Worm (Caenorhabditis elegans) whole organism, midembryonic: ENCODE measurements around the gene pitr-1.
"Not testable (repeated sequence)": the region's sequence is repeated elsewhere in the genome, so short reads cannot be mapped to it uniquely, and the experiment has no call there.

Experiments
- T22C8.4 ChIP-seq: fragments of 200-800 bp; sonication (Bioruptor generic); IDR thresholded peaks from 2 replicates; pipeline ENCODE4 v1.3.6; 2022; ENCODE audit warnings: missing genetic modification characterization, missing compliant biosample characterization
- cog-1 ChIP-seq: sonication (generic microtip); optimal IDR thresholded peaks from 2 replicates; lab custom pipeline; 2016; ENCODE audit warnings: missing genetic modification characterization, missing compliant biosample characterization
- flt-1 ChIP-seq: fragments of 200-800 bp; sonication (Bioruptor generic); IDR thresholded peaks from 2 replicates; pipeline ENCODE4 v1.3.6; 2022; ENCODE audit warnings: missing genetic modification characterization, missing compliant biosample characterization
- klf-2 ChIP-seq: fragments of 200-800 bp; sonication (Bioruptor generic); conservative IDR thresholded peaks from 2 replicates; pipeline ENCODE4 v1.3.6; 2022; ENCODE audit warnings: missing genetic modification reagents, missing genetic modification characterization, missing compliant biosample characterization
- med-1 ChIP-seq: sonication (generic microtip); optimal IDR thresholded peaks from 2 replicates; lab custom pipeline; 2017; ENCODE audit warnings: missing genetic modification characterization, mild to moderate bottlenecking, missing compliant biosample characterization, antibody characterized with exemption, missing genetic modification reagents; ENCODE audit not compliant: insufficient read depth
- ref-1 ChIP-seq: fragments of 200-800 bp; sonication (Bioruptor generic); conservative IDR thresholded peaks from 2 replicates; pipeline ENCODE4 v1.3.6; 2022; ENCODE audit warnings: missing genetic modification reagents, missing genetic modification characterization, missing compliant biosample characterization
- ztf-23 ChIP-seq: fragments of 200-800 bp; sonication (Bioruptor generic); IDR thresholded peaks from 2 replicates; pipeline ENCODE4 v1.3.6; 2022; ENCODE audit warnings: missing genetic modification reagents, missing genetic modification characterization, missing compliant biosample characterization
- ztf-29 ChIP-seq: fragments of 200-800 bp; sonication (Bioruptor generic); IDR thresholded peaks from 2 replicates; pipeline ENCODE4 v1.3.6; 2022; ENCODE audit warnings: missing genetic modification reagents, missing genetic modification characterization, missing compliant biosample characterization

ce11 chrIV:7374847-7375246 is 19.0 kb upstream of the pitr-1 start, which contains the start of gene T12B3.3:
- TF ChIP-seq med-1 (GFP tag; lab: Kevin White, UChicago); ztf-29 (GFP tag; lab: Robert Waterston, UW); flt-1; ztf-23 (GFP tag; lab: Robert Waterston, UW); klf-2; ref-1 (GFP tag; lab: Robert Waterston, UW); cog-1 (tag; lab: Kevin White, UChicago); T22C8.4 (GFP tag; lab: Robert Waterston, UW): not testable (repeated sequence)
